Worm (Caenorhabditis elegans): ENCODE results near the gene czw-1.

- TF ChIP-seq jun-1 (tag; optimal IDR thresholded peaks at IDR 0.05), result no peak
- TF ChIP-seq skn-1 (tag; optimal IDR thresholded peaks at IDR 0.05), result no peak
- no peak for TF ChIP-seq pha-4 (tag; optimal IDR thresholded peaks at IDR 0.05)
- TF ChIP-seq elt-3 (tag; optimal IDR thresholded peaks at IDR 0.05), result no peak
Observed at ce11 chrIV:7967006-7967405, 20.4 kb upstream of the czw-1 start, which contains the start of gene F57H12.5.

Measured in whole organism, L3 larva.